Worm (Caenorhabditis elegans): ENCODE data around the gene Y40A1A.2.

Y40A1A.2 gene

DNA sequence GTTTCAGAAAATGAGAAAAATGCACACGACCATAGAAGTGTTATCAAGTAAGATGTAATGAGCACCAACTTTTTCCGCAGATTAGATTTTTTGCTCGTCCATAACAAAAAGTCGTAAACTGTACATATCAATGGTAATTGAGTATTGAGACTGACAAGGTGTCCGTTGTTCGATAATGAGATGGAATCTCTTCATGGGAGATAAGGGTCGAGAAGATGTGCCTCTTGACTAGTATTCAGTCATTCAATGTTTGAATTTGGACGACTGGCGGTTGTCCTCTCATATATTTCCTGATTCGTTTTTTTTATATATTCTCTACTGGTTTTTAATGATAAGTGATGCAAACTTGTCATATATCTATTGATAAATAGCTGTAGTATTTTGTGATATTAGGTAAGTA, 8.9 kb upstream of the Y40A1A.2 start:
- no peak for TF ChIP-seq unc-39 (tag; optimal IDR thresholded peaks at IDR 0.05)
- no peak for TF ChIP-seq hlh-1 (tag; optimal IDR thresholded peaks at IDR 0.05)
- no peak for TF ChIP-seq sem-2 (GFP tag; optimal IDR thresholded peaks at IDR 0.05)
- TF ChIP-seq cnd-1 (tag; optimal IDR thresholded peaks at IDR 0.05) = no peak
- no peak for TF ChIP-seq ceh-83 (GFP tag; optimal IDR thresholded peaks at IDR 0.05)
- TF ChIP-seq elt-3 (tag; optimal IDR thresholded peaks at IDR 0.05) = no peak
- no peak for TF ChIP-seq ham-2 (GFP tag; optimal IDR thresholded peaks at IDR 0.05)
- TF ChIP-seq drap-1 (GFP tag; optimal IDR thresholded peaks at IDR 0.05) = no peak
- no peak for TF ChIP-seq tbx-8 (GFP tag; optimal IDR thresholded peaks at IDR 0.05)
- TF ChIP-seq blmp-1 (tag; optimal IDR thresholded peaks at IDR 0.05) = no peak
- TF ChIP-seq lsy-2 (tag; optimal IDR thresholded peaks at IDR 0.05) = no peak
- TF ChIP-seq nhr-76 (tag; optimal IDR thresholded peaks at IDR 0.05) = no peak
- no peak for TF ChIP-seq pha-4 (tag; optimal IDR thresholded peaks at IDR 0.05)

DNA sequence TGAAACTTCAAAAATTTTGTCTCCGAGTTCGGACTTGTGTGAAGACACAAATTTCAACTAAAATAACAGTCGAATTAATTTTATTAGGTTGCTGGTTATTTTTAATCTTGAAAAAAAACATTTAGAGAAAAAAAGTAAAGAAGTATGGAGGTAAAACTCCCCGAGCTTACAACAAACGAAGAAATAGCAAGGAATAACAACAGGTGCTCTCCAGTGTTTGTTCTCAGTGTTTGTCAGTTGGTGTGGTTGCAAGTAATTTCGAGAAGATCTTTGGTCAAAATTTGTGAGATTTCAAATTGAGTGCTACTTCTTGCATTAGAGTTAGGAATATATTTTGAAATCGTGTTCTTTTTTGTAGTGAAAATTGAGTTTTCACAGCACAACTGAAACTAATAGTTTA, 5.7 kb upstream of the Y40A1A.2 start:
- TF ChIP-seq hlh-1 (tag; optimal IDR thresholded peaks at IDR 0.05) (peak; percentile 92), nhr-28 (tag; optimal IDR thresholded peaks at IDR 0.05) (no peak)

DNA sequence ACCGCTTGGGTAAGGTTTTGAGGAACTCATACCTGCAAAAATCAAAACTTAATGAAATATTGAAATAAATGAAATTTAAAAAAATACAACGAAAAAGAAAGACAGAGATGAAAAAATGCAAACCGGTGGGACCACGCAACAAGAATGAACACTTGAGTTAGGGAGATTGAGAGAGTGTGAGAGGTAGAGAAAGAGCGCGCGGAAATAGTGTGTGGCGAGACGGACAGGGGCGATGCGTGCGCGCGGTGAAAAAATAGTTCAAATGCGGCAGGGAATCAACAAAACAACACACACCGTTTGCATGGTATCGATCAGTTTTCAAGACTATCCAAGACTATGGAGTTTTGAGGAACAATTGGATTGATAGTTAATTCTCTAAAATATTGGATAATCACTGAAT, 958 bp upstream of the Y40A1A.2 start, which contains the start of gene meg-3:
meg-3 (minus strand) TSS at position 32 of the 400 bp plus-strand sequence.
- no peak for TF ChIP-seq nhr-237 (tag; optimal IDR thresholded peaks at IDR 0.05)
- TF ChIP-seq ces-1 (GFP tag; optimal IDR thresholded peaks at IDR 0.05) = no peak
- TF ChIP-seq ceh-83 (GFP tag; optimal IDR thresholded peaks at IDR 0.05) = no peak
- no peak for TF ChIP-seq flh-1 (GFP tag; optimal IDR thresholded peaks at IDR 0.05)
- TF ChIP-seq mls-2 (tag; optimal IDR thresholded peaks at IDR 0.05) = no peak
- peak; percentile 11 for TF ChIP-seq mep-1 (tag; optimal IDR thresholded peaks at IDR 0.05)
- TF ChIP-seq zip-8 (tag; optimal IDR thresholded peaks at IDR 0.05) = no peak
- TF ChIP-seq ham-2 (GFP tag; optimal IDR thresholded peaks at IDR 0.05) = no peak

DNA sequence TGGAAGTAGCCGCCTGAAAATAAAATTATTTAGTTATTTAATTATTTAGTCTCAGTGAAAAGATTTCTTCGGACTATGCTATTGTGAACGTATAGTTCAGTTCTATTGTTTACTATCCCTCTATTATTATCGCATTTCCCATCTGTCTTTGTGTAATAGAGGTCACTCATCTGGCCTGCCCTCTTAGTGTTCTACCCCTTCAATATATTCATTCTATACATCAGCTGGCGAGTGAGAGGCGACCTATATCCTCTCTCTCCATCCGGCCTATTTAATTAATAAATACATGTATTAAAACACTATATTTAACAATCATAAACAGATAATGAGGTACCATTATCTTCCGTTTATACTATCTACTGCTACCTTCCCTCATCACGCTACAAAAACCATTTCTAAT, 5.5 kb downstream of the Y40A1A.2 start:
- TF ChIP-seq sptf-1 (tag; optimal IDR thresholded peaks at IDR 0.05) (peak; percentile 18), nhr-2 (tag; optimal IDR thresholded peaks at IDR 0.05) (peak; percentile 49), cnd-1 (tag; optimal IDR thresholded peaks at IDR 0.05) (peak; percentile 43), ceh-43 (GFP tag; optimal IDR thresholded peaks at IDR 0.05) (peak; percentile 56), ces-1 (GFP tag; optimal IDR thresholded peaks at IDR 0.05) (peak; percentile 38)

DNA sequence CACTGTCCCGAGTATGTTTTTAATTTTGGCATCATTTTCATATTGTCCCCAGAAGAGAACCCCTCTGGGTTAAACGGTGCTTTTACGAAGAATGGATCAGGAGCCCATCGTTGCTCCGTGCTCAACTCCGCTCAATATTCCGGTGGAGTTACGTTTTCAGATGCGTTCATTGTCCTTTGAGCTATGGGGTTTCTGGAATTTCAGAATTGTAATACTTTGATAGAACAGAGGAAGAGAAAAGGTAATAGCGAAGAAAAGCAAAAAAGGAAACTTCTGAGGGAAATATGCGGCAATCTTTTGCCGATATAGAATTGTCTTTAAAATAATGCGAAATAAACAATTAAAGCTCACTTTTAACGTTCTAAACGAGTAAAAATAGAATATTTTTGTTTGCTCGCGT, 7.4 kb downstream of the Y40A1A.2 start, which contains the start of gene Y40A1A.3:
Y40A1A.3 (minus strand) TSS at position 101 of the 400 bp plus-strand sequence.
- TF ChIP-seq mep-1 (tag; optimal IDR thresholded peaks at IDR 0.05) (no peak), sem-2 (GFP tag; optimal IDR thresholded peaks at IDR 0.05) (no peak), elt-3 (tag; optimal IDR thresholded peaks at IDR 0.05) (no peak), mls-2 (tag; optimal IDR thresholded peaks at IDR 0.05) (no peak), bed-3 (GFP tag; optimal IDR thresholded peaks at IDR 0.05) (no peak), sptf-1 (tag; optimal IDR thresholded peaks at IDR 0.05) (no peak), nhr-2 (tag; optimal IDR thresholded peaks at IDR 0.05) (no peak), ces-1 (GFP tag; optimal IDR thresholded peaks at IDR 0.05) (no peak), drap-1 (GFP tag; optimal IDR thresholded peaks at IDR 0.05) (no peak), M03D4.4 (tag; optimal IDR thresholded peaks at IDR 0.05) (no peak), elt-1 (tag; optimal IDR thresholded peaks at IDR 0.05; ENCODE audit: borderline replicate concordance, insufficient read depth) (no peak), unc-62 (GFP tag; optimal IDR thresholded peaks at IDR 0.05) (no peak)

DNA sequence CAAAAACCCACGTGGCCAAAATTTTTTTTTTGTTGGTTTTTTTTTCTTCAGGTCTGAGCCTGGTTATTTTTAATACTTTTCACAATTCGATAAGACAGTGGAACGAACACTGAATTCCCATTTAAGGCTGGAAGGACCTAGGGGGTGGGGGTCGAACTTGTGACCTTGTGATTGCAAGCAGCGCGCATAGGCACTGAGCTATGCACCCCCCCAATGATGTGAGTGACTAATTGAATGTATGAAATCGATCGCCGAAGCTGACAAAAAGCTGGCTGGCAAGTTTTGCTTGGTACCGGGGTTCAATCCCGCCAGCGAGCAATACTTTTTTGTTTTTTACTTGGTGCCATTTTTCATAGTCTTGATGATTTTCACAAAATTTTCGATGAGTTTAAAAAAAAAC, 8.3 kb downstream of the Y40A1A.2 start:
- no peak for TF ChIP-seq nhr-237 (tag; optimal IDR thresholded peaks at IDR 0.05)
- peak; percentile 17 for TF ChIP-seq unc-120 (tag; optimal IDR thresholded peaks at IDR 0.05; ENCODE audit: poor library complexity, severe bottlenecking)
- no peak for TF ChIP-seq sem-2 (GFP tag; optimal IDR thresholded peaks at IDR 0.05)
- peak; percentile 22 for TF ChIP-seq M03D4.4 (tag; optimal IDR thresholded peaks at IDR 0.05)

DNA sequence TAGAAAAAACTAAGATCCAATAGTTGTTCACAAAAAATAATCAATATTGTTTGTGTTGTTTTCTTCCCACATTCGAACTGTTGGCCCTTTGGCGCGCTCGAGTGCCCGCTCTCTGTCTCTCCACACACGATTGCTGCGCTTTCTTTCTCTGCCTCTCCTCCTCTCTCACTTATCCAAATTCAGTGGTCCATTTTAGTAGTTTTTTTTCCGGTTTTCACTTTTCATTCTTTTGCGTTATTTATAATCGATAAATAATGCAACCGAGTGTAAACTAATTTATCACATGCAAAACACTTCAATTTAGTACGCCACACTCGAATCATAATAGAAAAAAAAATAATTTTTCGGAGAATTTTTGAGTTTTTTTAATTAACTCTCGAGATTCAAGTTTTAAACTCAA, 10.0 kb downstream of the Y40A1A.2 start:
- TF ChIP-seq bed-3 (GFP tag; optimal IDR thresholded peaks at IDR 0.05) (no peak), ceh-39 (tag; optimal IDR thresholded peaks at IDR 0.05) (no peak)

All from whole organism, mixed stage, embryonic.